Fruit fly (Drosophila melanogaster) whole organism, wandering third instar larva: ENCODE data around the gene CG13678.
A peak's percentile ranks its signal among the peaks of the same experiment; 100 is the strongest.

Experiments used
- Abd-B ChIP-seq: fragments of >200 bp; optimal IDR thresholded peaks from 2 replicates; lab custom pipeline; 2017; ENCODE audit warnings: missing biosample characterization, missing genetic modification characterization
- CG32264 ChIP-seq: fragments of 200-800 bp; sonication (Bioruptor generic); optimal IDR thresholded peaks from 2 replicates; lab custom pipeline; 2016; ENCODE audit warnings: missing biosample characterization, missing genetic modification characterization
- CG9705 ChIP-seq: fragments of 200-800 bp; sonication (Bioruptor generic); optimal IDR thresholded peaks from 2 replicates; lab custom pipeline; 2018; ENCODE audit warnings: missing biosample characterization, mild to moderate bottlenecking, missing genetic modification characterization
- CrebA ChIP-seq: fragments of 200-800 bp; sonication (Bioruptor generic); optimal IDR thresholded peaks from 2 replicates; lab custom pipeline; 2016; ENCODE audit warnings: missing biosample characterization, mild to moderate bottlenecking, missing genetic modification characterization, borderline replicate concordance
- Dfd ChIP-seq: fragments of >200 bp; optimal IDR thresholded peaks from 2 replicates; lab custom pipeline; 2017; ENCODE audit warnings: missing biosample characterization, missing genetic modification characterization
- Dif ChIP-seq: fragments of 200-275, 200-300 bp; sonication (Bioruptor generic); optimal IDR thresholded peaks from 2 replicates; lab custom pipeline; 2018; ENCODE audit warnings: missing biosample characterization, missing genetic modification characterization; ENCODE audit not compliant: partially characterized antibody
- GATAd ChIP-seq: sonication (Bioruptor generic); optimal IDR thresholded peaks from 2 replicates; lab custom pipeline; 2016; ENCODE audit warnings: missing biosample characterization, missing genetic modification characterization
- HLH106 ChIP-seq: fragments of 200-800 bp; optimal IDR thresholded peaks from 3 replicates; lab custom pipeline; 2019; ENCODE audit warnings: missing biosample characterization, mild to moderate bottlenecking, missing genetic modification characterization, moderate library complexity
- Hr78 ChIP-seq: fragments of >200 bp; optimal IDR thresholded peaks from 2 replicates; lab custom pipeline; 2017; ENCODE audit warnings: missing biosample characterization, missing genetic modification characterization
- Hr83 ChIP-seq: fragments of 200-300 bp; sonication (Bioruptor generic); optimal IDR thresholded peaks from 2 replicates; lab custom pipeline; 2016; ENCODE audit warnings: missing biosample characterization, mild to moderate bottlenecking, missing genetic modification characterization, moderate library complexity; ENCODE audit not compliant: poor library complexity, severe bottlenecking
- Jra ChIP-seq: sonication (Bioruptor generic); optimal IDR thresholded peaks from 2 replicates; lab custom pipeline; 2016; ENCODE audit warnings: missing biosample characterization, missing genetic modification characterization
- Mio ChIP-seq: sonication (Bioruptor generic); optimal IDR thresholded peaks from 2 replicates; lab custom pipeline; 2016; ENCODE audit warnings: missing biosample characterization, missing genetic modification characterization
- Myc ChIP-seq: fragments of >200 bp; optimal IDR thresholded peaks from 2 replicates; lab custom pipeline; 2017
- N ChIP-seq: fragments of >200 bp; optimal IDR thresholded peaks from 2 replicates; lab custom pipeline; 2018; ENCODE audit warnings: missing biosample characterization, missing external identifiers, missing genetic modification characterization
- OdsH ChIP-seq: fragments of 200-800 bp; sonication (Bioruptor generic); optimal IDR thresholded peaks from 2 replicates; lab custom pipeline; 2016; ENCODE audit warnings: missing biosample characterization, mild to moderate bottlenecking, missing genetic modification characterization
- Rel ChIP-seq, 2 experiments: fragments of 200-800 bp; sonication (Bioruptor generic) in 1 of 2; optimal IDR thresholded peaks; 2 replicates in 1 of 2; 3 replicates in 1 of 2; lab custom pipeline; 2016 to 2019; ENCODE audit warnings: mild to moderate bottlenecking in 2 of 2, missing biosample characterization in 2 of 2, missing genetic modification characterization in 2 of 2, moderate library complexity in 1 of 2
- Sp1 ChIP-seq: fragments of 200-800 bp; sonication (Bioruptor generic); optimal IDR thresholded peaks from 3 replicates; lab custom pipeline; 2019; ENCODE audit warnings: missing biosample characterization, mild to moderate bottlenecking, missing genetic modification characterization, moderate library complexity
- Vsx2 ChIP-seq: fragments of 200-300, 225-300 bp; sonication (Bioruptor generic); optimal IDR thresholded peaks from 2 replicates; lab custom pipeline; 2018; ENCODE audit warnings: missing biosample characterization, missing genetic modification characterization; ENCODE audit not compliant: partially characterized antibody
- br ChIP-seq: fragments of 200-800 bp; sonication (Bioruptor generic); optimal IDR thresholded peaks from 2 replicates; lab custom pipeline; 2016; ENCODE audit warnings: missing biosample characterization, missing genetic modification characterization
- brk ChIP-seq: fragments of 200-800 bp; sonication (Bioruptor generic); optimal IDR thresholded peaks from 2 replicates; lab custom pipeline; 2016; ENCODE audit warnings: missing biosample characterization, mild to moderate bottlenecking, missing genetic modification characterization
- dl ChIP-seq, 2 experiments: fragments of 175-275, 200-275 bp in 1 of 2; fragments of 200-275 bp in 1 of 2; sonication (Bioruptor generic); optimal IDR thresholded peaks; lab custom pipeline; 2018; ENCODE audit warnings: mild to moderate bottlenecking in 2 of 2, missing biosample characterization in 2 of 2, missing genetic modification characterization in 2 of 2, moderate library complexity in 2 of 2; ENCODE audit not compliant: partially characterized antibody in 2 of 2, insufficient read depth in 1 of 2
- dmrt93B ChIP-seq: fragments of 200-800 bp; sonication (Bioruptor generic); optimal IDR thresholded peaks from 2 replicates; lab custom pipeline; 2018; ENCODE audit warnings: missing biosample characterization, mild to moderate bottlenecking, missing genetic modification characterization
- dsf ChIP-seq: sonication (Bioruptor generic); optimal IDR thresholded peaks from 2 replicates; lab custom pipeline; 2016; ENCODE audit warnings: missing biosample characterization, missing genetic modification characterization, borderline replicate concordance
- fru ChIP-seq: fragments of 200-800 bp; sonication (Bioruptor generic); optimal IDR thresholded peaks from 3 replicates; lab custom pipeline; 2016; ENCODE audit warnings: missing biosample characterization, mild to moderate bottlenecking, missing genetic modification characterization
- h ChIP-seq: fragments of 200-800 bp; sonication (Bioruptor generic); optimal IDR thresholded peaks from 3 replicates; lab custom pipeline; 2016; ENCODE audit warnings: missing biosample characterization, mild to moderate bottlenecking, missing genetic modification characterization
- jim ChIP-seq: fragments of 175-275, 200-325 bp; sonication (Bioruptor generic); optimal IDR thresholded peaks from 2 replicates; lab custom pipeline; 2016; ENCODE audit warnings: missing biosample characterization, mild to moderate bottlenecking, missing genetic modification characterization
- lola ChIP-seq: fragments of >200 bp; optimal IDR thresholded peaks from 2 replicates; lab custom pipeline; 2017; ENCODE audit warnings: missing biosample characterization, missing genetic modification characterization
- pan ChIP-seq: fragments of >200 bp; optimal IDR thresholded peaks from 2 replicates; lab custom pipeline; 2017
- sage ChIP-seq: fragments of 200-800 bp; sonication (Bioruptor generic); optimal IDR thresholded peaks from 2 replicates; lab custom pipeline; 2016; ENCODE audit warnings: missing biosample characterization, mild to moderate bottlenecking, missing genetic modification characterization
- sv ChIP-seq: fragments of 200-800 bp; sonication (Bioruptor generic); optimal IDR thresholded peaks from 3 replicates; lab custom pipeline; 2016; ENCODE audit warnings: missing biosample characterization, missing genetic modification characterization
- tai ChIP-seq: sonication (Bioruptor generic); optimal IDR thresholded peaks from 2 replicates; lab custom pipeline; 2016; ENCODE audit warnings: missing biosample characterization, missing genetic modification characterization
- usp ChIP-seq: fragments of >200 bp; optimal IDR thresholded peaks from 2 replicates; lab custom pipeline; 2017; ENCODE audit warnings: missing biosample characterization, missing genetic modification characterization
- woc ChIP-seq: sonication (Bioruptor generic); optimal IDR thresholded peaks from 2 replicates; lab custom pipeline; 2016; ENCODE audit warnings: missing biosample characterization, mild to moderate bottlenecking, missing genetic modification characterization

Gene CG13678

DNA sequence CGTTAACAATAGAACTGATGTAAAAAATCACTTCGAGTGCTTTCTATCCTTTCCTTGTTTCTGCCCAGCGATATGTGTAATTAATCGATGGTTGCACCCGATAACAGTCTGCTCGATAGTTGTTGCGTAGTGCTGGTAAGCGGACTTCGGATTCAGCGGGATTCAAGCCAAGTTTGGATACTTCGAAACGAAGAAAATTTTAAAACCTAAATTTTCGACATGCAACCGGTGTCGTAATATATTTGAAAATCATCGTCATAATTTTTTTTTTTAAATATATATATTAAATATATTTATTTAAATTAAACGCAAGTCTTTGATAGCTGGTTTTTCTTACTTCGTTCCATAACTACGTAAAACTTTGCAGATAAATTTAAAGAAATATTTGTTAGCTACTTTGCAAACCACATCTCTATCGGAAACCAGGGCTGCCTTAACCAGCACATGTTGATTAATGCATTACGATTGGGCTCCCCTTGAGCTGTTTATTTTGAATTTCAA is 24.1 kb upstream of the CG13678 start, which contains the start of the genes UbcE2M and Dhps (continued):
- peak; percentile 68 for TF ChIP-seq h
- TF ChIP-seq br (GFP tag; lab: Kevin White, UChicago), result peak; percentile 42
- peak; percentile 86 for TF ChIP-seq dmrt93B
- no peak for TF ChIP-seq sage (GFP tag; lab: Kevin White, UChicago)
- TF ChIP-seq lola (GFP tag; lab: Kevin White, UChicago), result no peak
- TF ChIP-seq HLH106 (tag; lab: Kevin White, UChicago), result peak; percentile 79
- TF ChIP-seq Abd-B (GFP tag; lab: Kevin White, UChicago), result no peak
- peak; percentile 76 for TF ChIP-seq Sp1
- TF ChIP-seq Vsx2 (GFP tag; lab: Kevin White, UChicago), result no peak
- TF ChIP-seq jim (GFP tag; lab: Kevin White, UChicago), result no peak
- no peak for TF ChIP-seq CrebA (GFP tag; lab: Kevin White, UChicago)
- TF ChIP-seq usp (GFP tag; lab: Kevin White, UChicago), result no peak
- no peak for TF ChIP-seq CG32264 (GFP tag; lab: Kevin White, UChicago)
- TF ChIP-seq N (GFP tag; lab: Kevin White, UChicago), result no peak

DNA sequence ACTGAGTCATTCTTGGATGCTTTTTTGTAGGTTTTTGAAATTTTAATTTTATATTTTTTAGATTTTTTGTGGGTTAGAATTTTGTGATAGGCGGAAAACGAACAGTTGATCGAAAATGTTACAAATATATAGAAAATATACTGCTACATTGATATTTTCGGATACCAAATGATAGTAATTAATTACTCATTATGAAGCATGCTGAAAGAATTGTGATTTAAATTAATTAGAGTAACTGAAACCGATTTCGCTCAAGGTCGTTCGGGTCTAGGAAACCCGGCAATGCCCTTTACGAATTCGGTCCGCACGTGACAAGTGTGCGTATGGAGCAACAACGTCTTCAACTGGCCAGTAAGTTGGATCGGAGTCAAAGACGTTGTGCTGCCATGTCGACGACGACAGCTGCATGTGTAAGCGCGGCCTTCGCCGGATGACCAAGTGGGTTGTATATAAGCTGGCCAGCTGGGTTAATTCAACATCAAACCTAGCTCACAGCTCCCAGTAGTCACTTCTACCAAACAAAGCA is 19.6 kb upstream of the CG13678 start, which contains the start of the genes CG7366 and CG13679:
Gene CG7366, minus strand, starts transcription at position 101 of the 526 bp plus-strand sequence.
Gene CG13679, plus strand, starts transcription at position 476 of the 526 bp plus-strand sequence.
- TF ChIP-seq sv, result no peak
- TF ChIP-seq dmrt93B, result no peak
- TF ChIP-seq jim (GFP tag; lab: Kevin White, UChicago), result no peak
- TF ChIP-seq lola (GFP tag; lab: Kevin White, UChicago), result no peak
- TF ChIP-seq woc, result no peak
- no peak for TF ChIP-seq tai (GFP tag; lab: Kevin White, UChicago)
- TF ChIP-seq CG9705, result no peak
- TF ChIP-seq Myc (lab: Kevin White, UChicago), result no peak
- TF ChIP-seq Dfd, result no peak
- no peak for TF ChIP-seq CG32264 (GFP tag; lab: Kevin White, UChicago)
- no peak for TF ChIP-seq Jra (GFP tag; lab: Kevin White, UChicago)
- TF ChIP-seq OdsH (GFP tag; lab: Kevin White, UChicago), result no peak
- no peak for TF ChIP-seq Hr83 (GFP tag; lab: Kevin White, UChicago)
- no peak for TF ChIP-seq pan (lab: Kevin White, UChicago)

- TF ChIP-seq fru (GFP tag; lab: Kevin White, UChicago) (no peak), Sp1 (no peak), Rel (GFP tag; optimal IDR thresholded peaks at IDR 0.05; lab: Kevin White, UChicago) (no peak), Rel (tag; optimal IDR thresholded peaks at IDR 0.05; lab: Kevin White, UChicago) (no peak), Hr83 (GFP tag; lab: Kevin White, UChicago) (no peak), HLH106 (tag; lab: Kevin White, UChicago) (no peak), usp (GFP tag; lab: Kevin White, UChicago) (no peak), dl (GFP tag; optimal IDR thresholded peaks at IDR 0.05; lab: Kevin White, UChicago; ENCODE audit: insufficient read depth in 1 of 2, partially characterized antibody in 2 of 2) (no peak)
Measured at dm6 chr3L:8210596-8210995, 11.3 kb upstream of the CG13678 start, which contains the start of gene tut. tut (minus strand) TSS chr3L:8210743.

- TF ChIP-seq usp (GFP tag; lab: Kevin White, UChicago), result no peak
- TF ChIP-seq Abd-B (GFP tag; lab: Kevin White, UChicago), result no peak
- no peak for TF ChIP-seq br (GFP tag; lab: Kevin White, UChicago)
- no peak for TF ChIP-seq pan (lab: Kevin White, UChicago)
- TF ChIP-seq brk, result no peak
- TF ChIP-seq GATAd (GFP tag; lab: Kevin White, UChicago), result no peak
- no peak for TF ChIP-seq Hr78
- no peak for TF ChIP-seq dsf (GFP tag; lab: Kevin White, UChicago)
- no peak for TF ChIP-seq dl (GFP tag; optimal IDR thresholded peaks at IDR 0.05; lab: Kevin White, UChicago; ENCODE audit: insufficient read depth in 1 of 2, partially characterized antibody in 2 of 2)
- no peak for TF ChIP-seq sage (GFP tag; lab: Kevin White, UChicago)
- TF ChIP-seq CG32264 (GFP tag; lab: Kevin White, UChicago), result no peak
- no peak for TF ChIP-seq Mio (GFP tag; lab: Kevin White, UChicago)
- no peak for TF ChIP-seq CrebA (GFP tag; lab: Kevin White, UChicago)
- TF ChIP-seq Rel (GFP tag; optimal IDR thresholded peaks at IDR 0.05; lab: Kevin White, UChicago), result no peak
- TF ChIP-seq Rel (tag; optimal IDR thresholded peaks at IDR 0.05; lab: Kevin White, UChicago), result no peak
- TF ChIP-seq Dif (GFP tag; lab: Kevin White, UChicago), result no peak
- TF ChIP-seq jim (GFP tag; lab: Kevin White, UChicago), result no peak
Measured at dm6 chr3L:8211590-8211989, 10.4 kb upstream of the CG13678 start, which contains the start of gene CG8006. CG8006 (plus strand) TSS chr3L:8211890.
